Worm (Caenorhabditis elegans) whole organism, L3 larva: Measurements from ENCODE around the gene F12A10.9.

Experiments used
- aly-2 ChIP-seq: fragments of 150-350 bp; optimal IDR thresholded peaks from 2 replicates; lab custom pipeline; 2014; ENCODE audit warnings: missing biosample characterization, missing genetic modification characterization
- ama-1 ChIP-seq: fragments of 150-350 bp; optimal IDR thresholded peaks from 2 replicates; lab custom pipeline; 2018
- egl-27 ChIP-seq: sonication (generic microtip); optimal IDR thresholded peaks from 4 replicates; lab custom pipeline; 2017; ENCODE audit warnings: missing biosample characterization, missing genetic modification reagents, missing genetic modification characterization
- elt-2 ChIP-seq: sonication (generic microtip); optimal IDR thresholded peaks from 2 replicates; lab custom pipeline; 2016; ENCODE audit warnings: missing genetic modification reagents, mild to moderate bottlenecking, missing genetic modification characterization, missing compliant biosample characterization
- eor-1 ChIP-seq, 2 experiments: fragments of 150-350 bp; optimal IDR thresholded peaks; 2 replicates each; lab custom pipeline; 2014 to 2018; ENCODE audit warnings: missing biosample characterization in 2 of 2, missing genetic modification characterization in 2 of 2
- mdl-1 ChIP-seq: fragments of 150-350 bp; optimal IDR thresholded peaks from 2 replicates; lab custom pipeline; 2014; ENCODE audit warnings: missing biosample characterization, missing genetic modification characterization
- nhr-23 ChIP-seq: fragments of 150-350 bp; optimal IDR thresholded peaks from 2 replicates; lab custom pipeline; 2014; ENCODE audit warnings: missing biosample characterization, missing genetic modification reagents, missing genetic modification characterization
- nhr-25 ChIP-seq: sonication (generic microtip); optimal IDR thresholded peaks from 2 replicates; lab custom pipeline; 2017; ENCODE audit warnings: missing biosample characterization, missing genetic modification characterization

ce11 chrII:5541685-5542084 lies 43.2 kb downstream of the F12A10.9 start, which contains the start of gene C17C3.24:
- TF ChIP-seq nhr-25 (tag; lab: Kevin White, UChicago) (no peak), ama-1 (lab: Kevin White, UChicago) (no peak), eor-1 (tag; optimal IDR thresholded peaks at IDR 0.05; lab: Kevin White, UChicago) (no peak), aly-2 (tag; lab: Kevin White, UChicago) (no peak), nhr-23 (tag; lab: Kevin White, UChicago) (no peak), egl-27 (no peak), elt-2 (no peak), mdl-1 (tag; lab: Kevin White, UChicago) (no peak)
